Fruit fly (Drosophila melanogaster): ENCODE data around the gene Eph.

dm6 chr4:570404-571302 lies 39.8 kb upstream of the Eph start:
- TF ChIP-seq cyc (GFP tag; optimal IDR thresholded peaks at IDR 0.05) (peak; percentile 9), dac (GFP tag; optimal IDR thresholded peaks at IDR 0.05) (no peak), CG1621 (tag; optimal IDR thresholded peaks at IDR 0.05) (no peak), CG10631 (GFP tag; optimal IDR thresholded peaks at IDR 0.05) (no peak)
